Fruit fly (Drosophila melanogaster): ENCODE data around the gene puf.

Gene puf

dm6 chr3R:24626003-24626486 lies 23.8 kb downstream of the puf start (continued):
- TF ChIP-seq Blimp-1 (GFP tag; optimal IDR thresholded peaks at IDR 0.05) (no peak), CG7368 (GFP tag; optimal IDR thresholded peaks at IDR 0.05) (peak; percentile 41), CG3919 (GFP tag; optimal IDR thresholded peaks at IDR 0.05) (peak; percentile 2), net (GFP tag; optimal IDR thresholded peaks at IDR 0.05) (peak; percentile 65), Ets21C (GFP tag; optimal IDR thresholded peaks at IDR 0.05) (no peak), CG1621 (tag; optimal IDR thresholded peaks at IDR 0.05) (no peak), CG3032 (tag; optimal IDR thresholded peaks at IDR 0.05) (no peak), Eip93F (GFP tag; optimal IDR thresholded peaks at IDR 0.05) (peak; percentile 59), Ets96B (tag; optimal IDR thresholded peaks at IDR 0.05) (no peak), CG4318 (GFP tag; optimal IDR thresholded peaks at IDR 0.05) (no peak), Sox15 (GFP tag; optimal IDR thresholded peaks at IDR 0.05) (peak; percentile 12), esn (GFP tag; optimal IDR thresholded peaks at IDR 0.05) (peak; percentile 55), CG6854 (GFP tag; optimal IDR thresholded peaks at IDR 0.05) (no peak), CG6808 (GFP tag; optimal IDR thresholded peaks at IDR 0.05) (no peak), eg (GFP tag; IDR thresholded peaks at IDR 0.05) (no peak), fd85E (GFP tag; optimal IDR thresholded peaks at IDR 0.05) (no peak), lz (GFP tag; optimal IDR thresholded peaks at IDR 0.05) (peak; percentile 55), spab (GFP tag; optimal IDR thresholded peaks at IDR 0.05) (no peak), CG9139 (GFP tag; optimal IDR thresholded peaks at IDR 0.05) (no peak), fkh (GFP tag; optimal IDR thresholded peaks at IDR 0.05) (no peak), topi (GFP tag; optimal IDR thresholded peaks at IDR 0.05) (peak; percentile 24), CG8319 (GFP tag; optimal IDR thresholded peaks at IDR 0.05) (peak; percentile 3), Gug (GFP tag; IDR thresholded peaks at IDR 0.05) (no peak), Eip75B (GFP tag; optimal IDR thresholded peaks at IDR 0.05) (peak; percentile 25), CG10669 (GFP tag; optimal IDR thresholded peaks at IDR 0.05) (no peak), Hr4 (GFP tag; optimal IDR thresholded peaks at IDR 0.05) (no peak)

- no peak for TF ChIP-seq CG9139 (GFP tag; optimal IDR thresholded peaks at IDR 0.05)
- no peak for TF ChIP-seq Sox102F (GFP tag; optimal IDR thresholded peaks at IDR 0.05)
- TF ChIP-seq CG1621 (tag; optimal IDR thresholded peaks at IDR 0.05): peak; percentile 20
- TF ChIP-seq dac (GFP tag; optimal IDR thresholded peaks at IDR 0.05): no peak
- TF ChIP-seq CG3032 (tag; optimal IDR thresholded peaks at IDR 0.05): peak; percentile 18
- no peak for TF ChIP-seq cyc (GFP tag; optimal IDR thresholded peaks at IDR 0.05)
- TF ChIP-seq CG4318 (GFP tag; optimal IDR thresholded peaks at IDR 0.05): no peak
- no peak for TF ChIP-seq Eip78C (GFP tag)
- peak in 1 of 2 experiments; percentile 37 for TF ChIP-seq ss (GFP tag; optimal IDR thresholded peaks at IDR 0.05)
- TF ChIP-seq Ets21C (GFP tag; optimal IDR thresholded peaks at IDR 0.05): no peak
- TF ChIP-seq achi (GFP tag; optimal IDR thresholded peaks at IDR 0.05): no peak
- TF ChIP-seq CG10669 (GFP tag; optimal IDR thresholded peaks at IDR 0.05): no peak
- no peak for TF ChIP-seq Hr38 (GFP tag; optimal IDR thresholded peaks at IDR 0.05)
- TF ChIP-seq vri (GFP tag; optimal IDR thresholded peaks at IDR 0.05): peak; percentile 30
- no peak for TF ChIP-seq CG3919 (GFP tag; optimal IDR thresholded peaks at IDR 0.05)
- TF ChIP-seq fd85E (GFP tag; optimal IDR thresholded peaks at IDR 0.05): no peak
- no peak for TF ChIP-seq CG8119 (GFP tag; IDR thresholded peaks at IDR 0.05)
- TF ChIP-seq net (GFP tag; optimal IDR thresholded peaks at IDR 0.05): no peak
- TF ChIP-seq Met (GFP tag; optimal IDR thresholded peaks at IDR 0.05): no peak
- TF ChIP-seq CG11294 (GFP tag; IDR thresholded peaks at IDR 0.05): no peak
- TF ChIP-seq Blimp-1 (GFP tag; optimal IDR thresholded peaks at IDR 0.05): no peak
- TF ChIP-seq CG31627 (GFP tag; optimal IDR thresholded peaks at IDR 0.05): no peak
- peak; percentile 27 for TF ChIP-seq Sox14 (GFP tag; optimal IDR thresholded peaks at IDR 0.05)
These were observed 24.3 kb downstream of the puf start, which contains the start of the genes Syx18 and atl for dm6 chr3R:24625517-24625925. Gene Syx18 (minus strand): TSS chr3R:24625562. Gene atl (plus strand): TSS chr3R:24625671.

DNA sequence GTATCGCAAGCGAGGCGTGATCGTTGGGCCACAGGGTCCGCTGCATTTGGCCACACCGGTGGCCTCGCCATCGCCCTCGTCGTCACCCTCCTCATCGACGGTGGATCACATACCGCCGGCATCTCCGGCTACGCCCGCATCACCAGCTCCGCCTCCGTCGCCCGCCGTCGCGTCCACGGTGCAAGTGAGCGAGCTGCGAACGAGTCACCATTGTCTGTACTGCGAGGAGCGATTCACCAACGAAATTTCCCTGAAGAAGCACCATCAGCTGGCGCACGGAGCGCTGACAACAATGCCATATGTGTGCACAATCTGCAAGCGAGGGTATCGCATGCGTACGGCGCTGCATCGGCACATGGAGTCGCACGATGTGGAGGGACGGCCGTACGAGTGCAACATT lies 29.3 kb downstream of the puf start:
- TF ChIP-seq lz (GFP tag; optimal IDR thresholded peaks at IDR 0.05): no peak
- TF ChIP-seq Eip78C (GFP tag): peak; percentile 5

Measured in whole organism, prepupa.